Fruit fly (Drosophila melanogaster) whole organism, embryonic: ENCODE data around the gene mRRF2.

Experiments
- Abd-B ChIP-seq: fragments of 200-800 bp; sonication (Bioruptor generic); optimal IDR thresholded peaks from 2 replicates; lab custom pipeline; 2018; ENCODE audit warnings: missing biosample characterization, mild to moderate bottlenecking, missing genetic modification characterization, moderate library complexity
- Aef1 ChIP-seq: fragments of 200-800 bp; sonication (Bioruptor generic); IDR thresholded peaks from 3 replicates; pipeline ENCODE4 v1.3.6; 2022; ENCODE audit warnings: missing biosample characterization, missing genetic modification characterization
- Asciz ChIP-seq: fragments of 200-800 bp; sonication (Bioruptor generic); optimal IDR thresholded peaks from 2 replicates; lab custom pipeline; 2017; ENCODE audit warnings: missing biosample characterization, mild to moderate bottlenecking, missing genetic modification characterization, missing genetic modification reagents
- Atf-2 ChIP-seq: fragments of 200-800 bp; sonication (Bioruptor generic); optimal IDR thresholded peaks from 2 replicates; lab custom pipeline; 2016; ENCODE audit warnings: missing biosample characterization, missing genetic modification characterization
- BEAF-32 ChIP-seq: fragments of 200-800 bp; sonication (Bioruptor generic); optimal IDR thresholded peaks from 3 replicates; lab custom pipeline; 2017; ENCODE audit warnings: missing biosample characterization, missing genetic modification characterization, mild to moderate bottlenecking, moderate library complexity, missing genetic modification reagents
- CG12219 ChIP-seq: fragments of 200-800 bp; sonication (Bioruptor generic); optimal IDR thresholded peaks from 3 replicates; lab custom pipeline; 2018; ENCODE audit warnings: missing biosample characterization, mild to moderate bottlenecking, missing genetic modification characterization
- CG12391 ChIP-seq: fragments of 200-800 bp; sonication (Bioruptor generic); optimal IDR thresholded peaks from 3 replicates; lab custom pipeline; 2018; ENCODE audit warnings: missing biosample characterization, mild to moderate bottlenecking, missing genetic modification characterization, moderate library complexity
- CG12659 ChIP-seq: fragments of 200-800 bp; sonication (Bioruptor generic); optimal IDR thresholded peaks from 3 replicates; lab custom pipeline; 2017; ENCODE audit warnings: mild to moderate bottlenecking, missing biosample characterization, missing genetic modification reagents, missing genetic modification characterization
- CG14014 ChIP-seq: fragments of 200-800 bp; sonication (Bioruptor generic); IDR thresholded peaks from 2 replicates; pipeline ENCODE4 v1.3.6; 2022; ENCODE audit warnings: missing biosample characterization, missing genetic modification characterization
- CG17568 ChIP-seq: fragments of 200-800 bp; sonication (Bioruptor generic); optimal IDR thresholded peaks from 2 replicates; lab custom pipeline; 2018; ENCODE audit warnings: missing biosample characterization, mild to moderate bottlenecking, missing genetic modification characterization, moderate library complexity
- CG18764 ChIP-seq: fragments of 200-800 bp; sonication (Bioruptor generic); optimal IDR thresholded peaks from 3 replicates; lab custom pipeline; 2016; ENCODE audit warnings: missing biosample characterization, missing genetic modification characterization
- CG2120 ChIP-seq: fragments of 200-800 bp; sonication (Bioruptor generic); optimal IDR thresholded peaks from 3 replicates; lab custom pipeline; 2016; ENCODE audit warnings: missing biosample characterization, missing genetic modification characterization
- CG30431 ChIP-seq: fragments of 200-800 bp; sonication (Bioruptor generic); optimal IDR thresholded peaks from 2 replicates; lab custom pipeline; 2017; ENCODE audit warnings: missing biosample characterization, missing genetic modification characterization
- CG32532 ChIP-seq: fragments of 200-800 bp; sonication (Bioruptor generic); IDR thresholded peaks from 2 replicates; pipeline ENCODE4 v1.3.6; 2022; ENCODE audit warnings: missing biosample characterization, missing genetic modification characterization
- CG3407 ChIP-seq: fragments of 200-800 bp; sonication (Bioruptor generic); optimal IDR thresholded peaks from 2 replicates; lab custom pipeline; 2018; ENCODE audit warnings: missing biosample characterization, mild to moderate bottlenecking, missing genetic modification characterization
- CG5180 ChIP-seq: fragments of 200-800 bp; sonication (Bioruptor generic); optimal IDR thresholded peaks from 3 replicates; lab custom pipeline; 2017; ENCODE audit warnings: missing biosample characterization, missing genetic modification characterization, mild to moderate bottlenecking, moderate library complexity, missing genetic modification reagents
- CG7928 ChIP-seq: fragments of 200-800 bp; sonication (Bioruptor generic); optimal IDR thresholded peaks from 2 replicates; lab custom pipeline; 2017; ENCODE audit warnings: missing biosample characterization, mild to moderate bottlenecking, missing genetic modification characterization
- CG8924 ChIP-seq: fragments of 200-800 bp; optimal IDR thresholded peaks from 3 replicates; lab custom pipeline; 2019; ENCODE audit warnings: missing biosample characterization, mild to moderate bottlenecking, missing genetic modification characterization, moderate library complexity
- CG9876 ChIP-seq: fragments of 200-800 bp; sonication (Bioruptor generic); optimal IDR thresholded peaks from 2 replicates; lab custom pipeline; 2016; ENCODE audit warnings: missing biosample characterization, missing genetic modification characterization
- CHES-1-like ChIP-seq: fragments of 200-800 bp; sonication (Bioruptor generic); optimal IDR thresholded peaks from 2 replicates; lab custom pipeline; 2016; ENCODE audit warnings: missing biosample characterization, missing genetic modification characterization
- Camta ChIP-seq: fragments of 200-800 bp; sonication (Bioruptor generic); optimal IDR thresholded peaks from 2 replicates; lab custom pipeline; 2016; ENCODE audit warnings: missing biosample characterization, missing genetic modification characterization
- CrebB ChIP-seq: fragments of 200-800 bp; sonication (Bioruptor generic); optimal IDR thresholded peaks from 3 replicates; lab custom pipeline; 2018; ENCODE audit warnings: missing biosample characterization, mild to moderate bottlenecking, missing genetic modification characterization
- Dek ChIP-seq: fragments of 200-800 bp; sonication (Bioruptor generic); optimal IDR thresholded peaks from 3 replicates; lab custom pipeline; 2019; ENCODE audit warnings: missing biosample characterization, mild to moderate bottlenecking, missing genetic modification characterization, moderate library complexity
- Fer1 ChIP-seq: fragments of 200-800 bp; sonication (Bioruptor generic); optimal IDR thresholded peaks from 2 replicates; lab custom pipeline; 2017; ENCODE audit warnings: missing biosample characterization, mild to moderate bottlenecking, missing genetic modification characterization
- Hey ChIP-seq: fragments of 200-800 bp; sonication (Bioruptor generic); optimal IDR thresholded peaks from 3 replicates; lab custom pipeline; 2018; ENCODE audit warnings: missing biosample characterization, mild to moderate bottlenecking, missing genetic modification characterization
- Hmx ChIP-seq: fragments of 200-800 bp; sonication (Bioruptor generic); optimal IDR thresholded peaks from 2 replicates; lab custom pipeline; 2016; ENCODE audit warnings: missing biosample characterization, missing genetic modification characterization
- MBD-R2 ChIP-seq: fragments of 200-800 bp; sonication (Bioruptor generic); IDR thresholded peaks from 2 replicates; pipeline ENCODE4 v1.3.6; 2022; ENCODE audit warnings: missing biosample characterization, missing genetic modification characterization
- Side ChIP-seq: fragments of 200-800 bp; sonication (Bioruptor generic); optimal IDR thresholded peaks from 2 replicates; lab custom pipeline; 2016; ENCODE audit warnings: missing biosample characterization, missing genetic modification characterization
- Six4 ChIP-seq: fragments of 200-800 bp; sonication (Bioruptor generic); optimal IDR thresholded peaks from 2 replicates; lab custom pipeline; 2016; ENCODE audit warnings: missing biosample characterization, missing genetic modification characterization
- Sox100B ChIP-seq: fragments of 200-800 bp; sonication (Bioruptor generic); optimal IDR thresholded peaks from 3 replicates; lab custom pipeline; 2018; ENCODE audit warnings: missing biosample characterization, mild to moderate bottlenecking, missing genetic modification characterization
- Trl ChIP-seq, 3 experiments: fragments of >200 bp in 2 of 3; fragments of 200-800 bp in 1 of 3; sonication (Bioruptor generic) in 1 of 3; optimal IDR thresholded peaks; 2 replicates in 1 of 3; 3 replicates in 2 of 3; lab custom pipeline; 2016 to 2017; ENCODE audit warnings: missing biosample characterization in 1 of 3, missing genetic modification characterization in 1 of 3
- YL-1 ChIP-seq: fragments of 200-800 bp; sonication (Bioruptor generic); optimal IDR thresholded peaks from 3 replicates; lab custom pipeline; 2017; ENCODE audit warnings: missing biosample characterization, mild to moderate bottlenecking, missing genetic modification characterization
- abd-A ChIP-seq: fragments of 200-800 bp; sonication (Bioruptor generic); optimal IDR thresholded peaks from 3 replicates; lab custom pipeline; 2019; ENCODE audit warnings: missing biosample characterization, mild to moderate bottlenecking, missing genetic modification characterization, moderate library complexity
- aop ChIP-seq: fragments of 200-800 bp; sonication (Bioruptor generic); IDR thresholded peaks from 2 replicates; pipeline ENCODE4 v1.3.6; 2022; ENCODE audit warnings: missing biosample characterization, missing genetic modification characterization
- bbx ChIP-seq: fragments of 200-800 bp; sonication (Bioruptor generic); IDR thresholded peaks from 2 replicates; pipeline ENCODE4 v1.3.6; 2022; ENCODE audit warnings: missing biosample characterization, missing genetic modification characterization; ENCODE audit not compliant: partially characterized antibody
- cg ChIP-seq: fragments of 200-800 bp; sonication (Bioruptor generic); optimal IDR thresholded peaks from 3 replicates; lab custom pipeline; 2019; ENCODE audit warnings: missing biosample characterization, mild to moderate bottlenecking, missing genetic modification characterization, moderate library complexity
- cwo ChIP-seq: fragments of 200-800 bp; sonication (Bioruptor generic); optimal IDR thresholded peaks from 3 replicates; lab custom pipeline; 2017; ENCODE audit warnings: missing biosample characterization, missing genetic modification characterization, mild to moderate bottlenecking, moderate library complexity, missing genetic modification reagents
- fd3F ChIP-seq: fragments of 200-800 bp; sonication (Bioruptor generic); optimal IDR thresholded peaks from 2 replicates; lab custom pipeline; 2018; ENCODE audit warnings: missing biosample characterization, mild to moderate bottlenecking, missing genetic modification characterization, moderate library complexity
- lmd ChIP-seq: fragments of 200-800 bp; sonication (Bioruptor generic); IDR thresholded peaks from 2 replicates; pipeline ENCODE4 v1.3.6; 2022; ENCODE audit warnings: missing biosample characterization, missing genetic modification characterization
- maf-S ChIP-seq: fragments of 200-800 bp; sonication (Bioruptor generic); optimal IDR thresholded peaks from 2 replicates; lab custom pipeline; 2016; ENCODE audit warnings: missing biosample characterization, missing genetic modification characterization
- nau ChIP-seq: fragments of 200-800 bp; sonication (Bioruptor generic); optimal IDR thresholded peaks from 3 replicates; lab custom pipeline; 2017; ENCODE audit warnings: missing biosample characterization, mild to moderate bottlenecking, missing genetic modification characterization, missing genetic modification reagents
- nom ChIP-seq: fragments of 200-800 bp; sonication (Bioruptor generic); optimal IDR thresholded peaks from 2 replicates; lab custom pipeline; 2017; ENCODE audit warnings: missing biosample characterization, missing genetic modification characterization, mild to moderate bottlenecking, moderate library complexity, missing genetic modification reagents
- ranshi ChIP-seq: fragments of 200-800 bp; sonication (Bioruptor generic); IDR thresholded peaks from 2 replicates; pipeline ENCODE4 v1.3.6; 2022; ENCODE audit warnings: missing biosample characterization, missing genetic modification characterization
- salm ChIP-seq: fragments of 200-800 bp; sonication (Bioruptor generic); optimal IDR thresholded peaks from 2 replicates; lab custom pipeline; 2018; ENCODE audit warnings: missing biosample characterization, mild to moderate bottlenecking, missing genetic modification characterization
- sens ChIP-seq: fragments of 200-800 bp; sonication (Bioruptor generic); peaks from one replicate; lab custom pipeline; 2016; ENCODE audit warnings: missing biosample characterization, missing genetic modification characterization
- seq ChIP-seq: fragments of 200-800 bp; sonication (Bioruptor generic); IDR thresholded peaks from 2 replicates; pipeline ENCODE4 v1.3.6; 2022; ENCODE audit warnings: missing biosample characterization, missing genetic modification characterization
- sima ChIP-seq: fragments of 200-800 bp; sonication (Bioruptor generic); optimal IDR thresholded peaks from 2 replicates; lab custom pipeline; 2016; ENCODE audit warnings: missing biosample characterization, missing genetic modification characterization
- toy ChIP-seq: fragments of 200-800 bp; sonication (Bioruptor generic); IDR thresholded peaks from 2 replicates; pipeline ENCODE4 v1.3.6; 2022; ENCODE audit warnings: missing biosample characterization, missing genetic modification characterization
- wek ChIP-seq: fragments of 200-800 bp; sonication (Bioruptor generic); optimal IDR thresholded peaks from 3 replicates; lab custom pipeline; 2018; ENCODE audit warnings: missing biosample characterization, mild to moderate bottlenecking, missing genetic modification characterization, moderate library complexity
- zfh1 ChIP-seq: fragments of 200-800 bp; sonication (Bioruptor generic); IDR thresholded peaks from 3 replicates; pipeline ENCODE4 v1.3.6; 2022; ENCODE audit warnings: missing biosample characterization, missing genetic modification characterization

Gene mRRF2

dm6 chr3R:22631156-22631555 lies 17.7 kb downstream of the mRRF2 start (continued):
- TF ChIP-seq lmd (no peak), seq (GFP tag; lab: Robert Waterston, UW) (peak; percentile 24; the same call in 1 of the 2 replicates), CG14014 (GFP tag; lab: Robert Waterston, UW) (no peak; the same call in 1 of the 2 replicates), nom (GFP tag; lab: Kevin White, UChicago) (no peak), sens (peak; percentile 52), CG5180 (GFP tag; lab: Kevin White, UChicago) (peak; percentile 5), CG7928 (GFP tag; lab: Kevin White, UChicago) (no peak), Side (GFP tag; lab: Kevin White, UChicago) (no peak), toy (0 out of 2 replicates have a peak, but pooled peaks have one; percentile 6), CG32532 (GFP tag; lab: Robert Waterston, UW) (no peak), Trl (optimal IDR thresholded peaks at IDR 0.05; lab: Kevin White, UChicago) (no peak), Trl (GFP tag; optimal IDR thresholded peaks at IDR 0.05; lab: Kevin White, UChicago) (no peak), CG3407 (GFP tag; lab: Kevin White, UChicago) (peak; percentile 15), Atf-2 (GFP tag; lab: Kevin White, UChicago) (no peak), CG12391 (tag; lab: Kevin White, UChicago) (no peak), wek (GFP tag; lab: Kevin White, UChicago) (peak; percentile 58), sima (GFP tag; lab: Kevin White, UChicago) (no peak), ranshi (GFP tag; lab: Robert Waterston, UW) (no peak; the same call in 1 of the 2 replicates), Abd-B (GFP tag; lab: Kevin White, UChicago) (no peak), cg (GFP tag; lab: Kevin White, UChicago) (no peak), Hmx (no peak), CG17568 (GFP tag; lab: Kevin White, UChicago) (peak; percentile 52), Fer1 (GFP tag; lab: Kevin White, UChicago) (peak; percentile 18), Six4 (GFP tag; lab: Kevin White, UChicago) (no peak), bbx (no peak), CG18764 (GFP tag; lab: Kevin White, UChicago) (no peak), Hey (tag; lab: Kevin White, UChicago) (peak; percentile 44), abd-A (no peak), aop (GFP tag; lab: Robert Waterston, UW) (no peak), CrebB (peak; percentile 24), fd3F (GFP tag; lab: Kevin White, UChicago) (no peak), CG2120 (GFP tag; lab: Kevin White, UChicago) (peak; percentile 11), YL-1 (GFP tag; lab: Kevin White, UChicago) (no peak), CG8924 (tag; lab: Kevin White, UChicago) (peak; percentile 5), CHES-1-like (GFP tag; lab: Kevin White, UChicago) (no peak), CG12219 (GFP tag; lab: Kevin White, UChicago) (peak; percentile 15), Dek (tag; lab: Kevin White, UChicago) (no peak), Camta (GFP tag; lab: Kevin White, UChicago) (peak; percentile 23), maf-S (no peak), CG12659 (peak; percentile 21), cwo (GFP tag; lab: Kevin White, UChicago) (peak; percentile 34), zfh1 (GFP tag; lab: Robert Waterston, UW) (no peak), salm (tag; lab: Kevin White, UChicago) (peak; percentile 36), Sox100B (GFP tag; lab: Kevin White, UChicago) (peak; percentile 16), Asciz (GFP tag; lab: Kevin White, UChicago) (peak; percentile 7), CG9876 (GFP tag; lab: Kevin White, UChicago) (no peak), BEAF-32 (GFP tag; lab: Kevin White, UChicago) (no peak), CG30431 (GFP tag; lab: Kevin White, UChicago) (no peak), Aef1 (GFP tag; lab: Robert Waterston, UW) (no peak), nau (GFP tag; lab: Kevin White, UChicago) (peak; percentile 8), MBD-R2 (no peak)
